Fruit fly (Drosophila melanogaster) whole organism, embryonic: Measurements from ENCODE around the gene CG13403.

Source experiments
- CG1024 ChIP-seq: fragments of 200-800 bp; sonication (Bioruptor generic); IDR thresholded peaks from 2 replicates; pipeline ENCODE4 v1.3.6; 2022; ENCODE audit warnings: missing biosample characterization, missing genetic modification characterization
- CG6254 ChIP-seq: fragments of 200-800 bp; sonication (Bioruptor generic); optimal IDR thresholded peaks from 3 replicates; lab custom pipeline; 2017; ENCODE audit warnings: mild to moderate bottlenecking, missing biosample characterization, missing genetic modification reagents, missing genetic modification characterization
- Hr78 ChIP-seq, 2 experiments: fragments of 200-800 bp in 1 of 2; fragments of >200 bp in 1 of 2; sonication (Bioruptor generic) in 1 of 2; optimal IDR thresholded peaks; 2 replicates each; lab custom pipeline; 2017 to 2019; ENCODE audit warnings: missing biosample characterization in 2 of 2, missing genetic modification characterization in 2 of 2, mild to moderate bottlenecking in 1 of 2, moderate library complexity in 1 of 2
- pan ChIP-seq, 4 experiments: fragments of >200 bp in 3 of 4; fragments of 200-800 bp in 1 of 4; sonication (Bioruptor generic) in 1 of 4; optimal IDR thresholded peaks in 3 of 4; IDR thresholded peaks in 1 of 4; 2 replicates each; pipeline versions ENCODE4 v1.3.6 to Lab custom; 2017 to 2022; ENCODE audit warnings: missing biosample characterization in 2 of 4, missing genetic modification characterization in 2 of 4, mixed read lengths in 1 of 4

- TF ChIP-seq Hr78 (GFP tag; optimal IDR thresholded peaks at IDR 0.05; lab: Kevin White, UChicago) (no peak), CG6254 (GFP tag; lab: Kevin White, UChicago) (no peak), CG1024 (GFP tag; lab: Robert Waterston, UW) (no peak), pan (optimal IDR thresholded peaks at IDR 0.05; lab: Kevin White, UChicago) (no peak), pan (GFP tag; optimal IDR thresholded peaks at IDR 0.05 in 1 of 2, IDR thresholded peaks at IDR 0.05 in 1 of 2) (no peak)
Observed at dm6 chrX:14180728-14181127, 11.1 kb downstream of the CG13403 start, which contains the start of gene CG11584.
